Fruit fly (Drosophila melanogaster): ENCODE data around the gene CG6885.

The CG6885 gene

dm6 chr3L:18763486-18764436, 19.5 kb downstream of the CG6885 start (continued):
- TF ChIP-seq CG12942 (GFP tag; optimal IDR thresholded peaks at IDR 0.05), result no peak
- no peak for TF ChIP-seq C15 (GFP tag; IDR thresholded peaks at IDR 0.05)
- TF ChIP-seq CG9437 (GFP tag; optimal IDR thresholded peaks at IDR 0.05), result no peak
- peak; percentile 43; the same call in 1 of the 2 replicates for TF ChIP-seq chm (GFP tag; IDR thresholded peaks at IDR 0.05)
- no peak for TF ChIP-seq Hmr (GFP tag; optimal IDR thresholded peaks at IDR 0.05)
- TF ChIP-seq sens (GFP tag), result peak; percentile 49
- 0 out of 2 replicates have a peak, but pooled peaks have one; percentile 13 for TF ChIP-seq CG6272 (GFP tag; IDR thresholded peaks at IDR 0.05)
- no peak for TF ChIP-seq ewg (GFP tag; optimal IDR thresholded peaks at IDR 0.05)
- 0 out of 3 replicates have a peak, but pooled peaks have one; percentile 5 for TF ChIP-seq row (GFP tag; IDR thresholded peaks at IDR 0.05)
- no peak for TF ChIP-seq CG14014 (GFP tag; IDR thresholded peaks at IDR 0.05)
- TF ChIP-seq sob (GFP tag; IDR thresholded peaks at IDR 0.05), result no peak
- no peak for TF ChIP-seq onecut (GFP tag; IDR thresholded peaks at IDR 0.05)
- no peak for TF ChIP-seq dati (GFP tag; IDR thresholded peaks at IDR 0.05)
- TF ChIP-seq CG15479 (GFP tag; optimal IDR thresholded peaks at IDR 0.05), result no peak
- no peak for TF ChIP-seq emc (GFP tag; optimal IDR thresholded peaks at IDR 0.05)
- no peak for TF ChIP-seq CG6813 (GFP tag; optimal IDR thresholded peaks at IDR 0.05)
- 0 out of 2 replicates have a peak, but pooled peaks have one; percentile 19 for TF ChIP-seq danr (GFP tag; IDR thresholded peaks at IDR 0.05)
- TF ChIP-seq Fer3 (tag; optimal IDR thresholded peaks at IDR 0.05), result no peak
- TF ChIP-seq cg (GFP tag; optimal IDR thresholded peaks at IDR 0.05), result no peak
- TF ChIP-seq dimm (GFP tag; IDR thresholded peaks at IDR 0.05), result no peak
- TF ChIP-seq trem (tag; optimal IDR thresholded peaks at IDR 0.05), result no peak
- no peak for TF ChIP-seq CG32772 (GFP tag; IDR thresholded peaks at IDR 0.05)
- no peak for TF ChIP-seq wor (GFP tag; IDR thresholded peaks at IDR 0.05)
- TF ChIP-seq Gug (GFP tag; IDR thresholded peaks at IDR 0.05), result no peak
- TF ChIP-seq ind (GFP tag; optimal IDR thresholded peaks at IDR 0.05), result no peak
- no peak for TF ChIP-seq CG18764 (GFP tag; optimal IDR thresholded peaks at IDR 0.05)
- 0 out of 3 replicates have a peak, but pooled peaks have one; percentile 13 for TF ChIP-seq ken (GFP tag; IDR thresholded peaks at IDR 0.05)
- no peak for TF ChIP-seq Nf-YA (GFP tag; IDR thresholded peaks at IDR 0.05)
- TF ChIP-seq ERR (GFP tag; optimal IDR thresholded peaks at IDR 0.05), result no peak
- TF ChIP-seq seq (GFP tag; IDR thresholded peaks at IDR 0.05), result peak; percentile 23; the same call in 1 of the 2 replicates
- no peak for TF ChIP-seq Bgb (GFP tag; IDR thresholded peaks at IDR 0.05; ENCODE audit: partially characterized antibody)
- no peak for TF ChIP-seq crc (GFP tag; optimal IDR thresholded peaks at IDR 0.05)
- no peak for TF ChIP-seq CG34422 (GFP tag; IDR thresholded peaks at IDR 0.05)
- TF ChIP-seq Bteb2 (GFP tag; optimal IDR thresholded peaks at IDR 0.05), result no peak

DNA sequence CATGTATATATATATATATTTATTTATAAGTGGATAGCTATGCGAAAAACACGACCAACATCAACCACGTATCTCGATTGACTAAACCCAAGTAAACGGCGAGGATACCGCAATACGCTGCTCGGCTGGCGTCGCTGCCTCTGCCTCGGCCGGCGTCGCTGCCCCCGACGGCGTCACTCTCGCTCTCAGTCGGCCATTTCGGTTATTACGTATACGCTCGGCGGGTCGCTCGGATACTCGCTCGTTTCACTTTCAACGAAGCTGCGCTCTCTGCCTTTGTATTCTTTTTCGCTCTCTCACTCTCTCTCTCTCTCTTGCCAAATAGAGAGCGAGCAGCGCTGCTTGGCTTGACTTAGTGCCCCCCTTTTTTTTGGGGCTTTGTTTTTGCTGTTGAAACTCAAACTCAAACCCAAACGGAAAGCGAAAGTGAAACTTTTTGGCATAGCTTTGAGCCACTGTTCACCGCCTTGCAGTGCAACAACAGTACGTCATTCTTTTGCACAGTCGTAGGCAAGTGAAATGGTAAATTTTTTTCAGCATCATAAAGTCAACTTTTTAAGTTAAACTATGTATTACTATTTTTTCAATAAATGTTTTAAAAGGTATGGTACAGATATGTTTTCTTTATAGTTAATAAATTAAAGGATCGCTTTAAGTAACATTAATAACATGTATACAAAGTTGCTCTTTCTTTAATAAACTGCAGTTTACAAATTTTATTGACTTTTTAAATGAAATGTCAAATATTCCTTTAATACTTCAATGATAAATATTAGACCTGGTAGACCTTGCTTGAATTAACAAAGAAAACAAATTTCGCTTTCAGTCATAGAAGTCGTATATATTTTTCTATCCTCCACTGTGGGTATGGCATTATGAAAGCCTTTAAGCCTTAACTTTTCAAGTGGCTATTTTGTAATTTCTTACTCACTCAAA, 21.6 kb downstream of the CG6885 start:
- TF ChIP-seq ATbp (GFP tag; optimal IDR thresholded peaks at IDR 0.05), result no peak
- no peak for TF ChIP-seq B-H2 (GFP tag; optimal IDR thresholded peaks at IDR 0.05)
- TF ChIP-seq Xrp1 (GFP tag; IDR thresholded peaks at IDR 0.05), result peak; percentile 27; the same call in 1 of the 2 replicates
- TF ChIP-seq psq (GFP tag; optimal IDR thresholded peaks at IDR 0.05), result no peak
- TF ChIP-seq Six4 (GFP tag; optimal IDR thresholded peaks at IDR 0.05), result no peak
- no peak for TF ChIP-seq disco-r (GFP tag; optimal IDR thresholded peaks at IDR 0.05)
- TF ChIP-seq CG5953 (GFP tag; IDR thresholded peaks at IDR 0.05), result peak; percentile 5; the same call in 1 of the 2 replicates
- 0 out of 2 replicates have a peak, but pooled peaks have one; percentile 33 for TF ChIP-seq CG17328 (GFP tag; IDR thresholded peaks at IDR 0.05)
- no peak for TF ChIP-seq crp (GFP tag; optimal IDR thresholded peaks at IDR 0.05)
- no peak for TF ChIP-seq CG10979 (tag; optimal IDR thresholded peaks at IDR 0.05)
- TF ChIP-seq CG11247 (GFP tag; IDR thresholded peaks at IDR 0.05), result 0 out of 2 replicates have a peak, but pooled peaks have one; percentile 23
- peak; percentile 23 for TF ChIP-seq CG8281 (tag; optimal IDR thresholded peaks at IDR 0.05)
- TF ChIP-seq Trl (optimal IDR thresholded peaks at IDR 0.05), result peak; percentile 96 to 97
- TF ChIP-seq Trl (GFP tag; optimal IDR thresholded peaks at IDR 0.05), result peak; percentile 74
- no peak for TF ChIP-seq zf30C (GFP tag; optimal IDR thresholded peaks at IDR 0.05)

Data from whole organism, embryonic.